Worm (Caenorhabditis elegans): ENCODE data around the gene prx-1.

Gene prx-1

DNA sequence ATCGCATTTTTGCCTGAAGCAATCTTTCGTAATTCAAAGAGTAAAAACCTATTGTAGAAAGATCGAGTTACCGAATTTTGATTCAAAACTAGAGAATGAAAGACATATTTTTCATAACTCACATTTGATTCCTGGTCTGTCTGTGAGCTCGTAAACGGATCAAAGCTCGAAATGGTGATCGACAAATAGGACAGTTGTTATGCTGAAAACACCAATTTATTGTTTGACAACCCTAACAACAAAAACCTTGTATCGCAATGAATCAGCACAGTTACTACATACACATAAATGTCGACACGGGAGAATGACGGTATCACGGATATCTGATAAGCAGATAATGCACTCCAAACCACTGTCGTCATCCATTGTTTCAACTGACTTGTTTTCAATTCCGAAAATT is 4.1 kb upstream of the prx-1 start:
- TF ChIP-seq lin-32 (GFP tag; optimal IDR thresholded peaks at IDR 0.05): no peak
- no peak for TF ChIP-seq hlh-1 (tag; optimal IDR thresholded peaks at IDR 0.05)
- no peak for TF ChIP-seq elt-3 (tag; optimal IDR thresholded peaks at IDR 0.05)
- TF ChIP-seq unc-39 (tag; optimal IDR thresholded peaks at IDR 0.05): no peak
- no peak for TF ChIP-seq ham-2 (GFP tag; optimal IDR thresholded peaks at IDR 0.05)
- no peak for TF ChIP-seq flh-1 (GFP tag; optimal IDR thresholded peaks at IDR 0.05)
- no peak for TF ChIP-seq unc-62 (GFP tag; optimal IDR thresholded peaks at IDR 0.05)
- no peak for TF ChIP-seq lsy-2 (tag; optimal IDR thresholded peaks at IDR 0.05)
- no peak for TF ChIP-seq mep-1 (tag; optimal IDR thresholded peaks at IDR 0.05)

DNA sequence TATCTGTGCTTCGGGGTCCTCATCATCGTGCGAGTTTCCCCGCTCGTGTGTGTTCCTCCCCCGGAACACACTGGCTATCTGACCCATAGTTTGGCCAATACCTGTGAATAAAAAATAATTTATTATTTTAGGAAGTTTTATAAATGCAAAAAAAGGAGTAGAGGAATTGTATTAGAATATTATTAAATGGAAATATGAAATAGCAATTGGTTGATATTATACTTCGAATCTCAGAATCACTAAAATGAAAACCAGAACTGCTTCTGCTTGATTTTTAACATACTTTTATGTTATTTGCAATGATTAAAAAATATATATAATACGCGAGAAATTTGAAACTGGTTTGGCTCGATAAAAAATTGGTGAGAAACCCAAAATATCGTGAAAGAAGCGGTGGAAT is 2.1 kb upstream of the prx-1 start, which contains the start of gene mgrn-1:
mgrn-1 (minus strand) TSS at position 101 of the 400 bp plus-strand sequence.
- no peak for TF ChIP-seq ces-1 (GFP tag; optimal IDR thresholded peaks at IDR 0.05)
- TF ChIP-seq ztf-11 (tag; optimal IDR thresholded peaks at IDR 0.05): no peak
- TF ChIP-seq flh-1 (GFP tag; optimal IDR thresholded peaks at IDR 0.05): no peak
- no peak for TF ChIP-seq lin-13 (tag; optimal IDR thresholded peaks at IDR 0.05)
- TF ChIP-seq blmp-1 (tag; optimal IDR thresholded peaks at IDR 0.05): no peak
- TF ChIP-seq mep-1 (tag; optimal IDR thresholded peaks at IDR 0.05): no peak
- TF ChIP-seq nhr-76 (tag; optimal IDR thresholded peaks at IDR 0.05): no peak
- no peak for TF ChIP-seq sem-2 (GFP tag; optimal IDR thresholded peaks at IDR 0.05)
- no peak for TF ChIP-seq ceh-39 (tag; optimal IDR thresholded peaks at IDR 0.05)
- TF ChIP-seq bed-3 (GFP tag; optimal IDR thresholded peaks at IDR 0.05): no peak
- TF ChIP-seq elt-1 (tag; optimal IDR thresholded peaks at IDR 0.05; ENCODE audit: borderline replicate concordance, insufficient read depth): no peak
- no peak for TF ChIP-seq mls-2 (tag; optimal IDR thresholded peaks at IDR 0.05)

DNA sequence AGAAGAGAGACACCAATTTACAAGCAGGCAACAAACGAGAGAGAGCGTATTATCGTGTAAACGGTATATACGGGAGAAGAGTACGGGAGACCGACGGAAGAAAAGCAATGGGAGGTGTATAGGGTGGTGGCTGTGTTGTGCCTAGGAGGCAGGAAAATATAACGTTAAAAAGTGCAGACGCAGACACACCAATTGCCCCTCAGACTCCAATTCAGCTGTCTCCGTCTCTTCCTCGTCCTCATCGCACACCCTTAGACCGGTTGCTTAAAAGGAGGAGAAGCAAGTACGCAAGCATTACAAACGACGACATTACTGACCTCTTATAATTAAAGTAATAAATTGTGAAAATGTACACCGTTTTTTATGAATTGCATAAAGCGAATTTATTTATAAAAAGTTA is 1.3 kb upstream of the prx-1 start:
- TF ChIP-seq mep-1 (tag; optimal IDR thresholded peaks at IDR 0.05): peak; percentile 86
- TF ChIP-seq sem-2 (GFP tag; optimal IDR thresholded peaks at IDR 0.05): no peak
- peak; percentile 90 for TF ChIP-seq ham-2 (GFP tag; optimal IDR thresholded peaks at IDR 0.05)
- TF ChIP-seq pha-4 (tag; optimal IDR thresholded peaks at IDR 0.05): peak; percentile 62
- TF ChIP-seq zip-8 (tag; optimal IDR thresholded peaks at IDR 0.05): no peak
- TF ChIP-seq hlh-1 (tag; optimal IDR thresholded peaks at IDR 0.05): peak; percentile 81
- peak; percentile 69 for TF ChIP-seq sptf-1 (tag; optimal IDR thresholded peaks at IDR 0.05)
- peak; percentile 98 for TF ChIP-seq unc-120 (tag; optimal IDR thresholded peaks at IDR 0.05; ENCODE audit: poor library complexity, severe bottlenecking)
- peak; percentile 80 for TF ChIP-seq mls-2 (tag; optimal IDR thresholded peaks at IDR 0.05)
- TF ChIP-seq ces-1 (GFP tag; optimal IDR thresholded peaks at IDR 0.05): peak; percentile 89
- TF ChIP-seq snpc-4 (tag; optimal IDR thresholded peaks at IDR 0.05): no peak
- TF ChIP-seq nhr-76 (tag; optimal IDR thresholded peaks at IDR 0.05): no peak
- TF ChIP-seq blmp-1 (tag; optimal IDR thresholded peaks at IDR 0.05): no peak
- TF ChIP-seq bed-3 (GFP tag; optimal IDR thresholded peaks at IDR 0.05): no peak
- peak; percentile 59 for TF ChIP-seq ztf-11 (tag; optimal IDR thresholded peaks at IDR 0.05)
- TF ChIP-seq cnd-1 (tag; optimal IDR thresholded peaks at IDR 0.05): peak; percentile 61
- no peak for TF ChIP-seq lin-32 (GFP tag; optimal IDR thresholded peaks at IDR 0.05)
- TF ChIP-seq drap-1 (GFP tag; optimal IDR thresholded peaks at IDR 0.05): peak; percentile 49
- peak; percentile 89 for TF ChIP-seq lsy-2 (tag; optimal IDR thresholded peaks at IDR 0.05)
- peak; percentile 38 for TF ChIP-seq mab-5 (tag; optimal IDR thresholded peaks at IDR 0.05)
- TF ChIP-seq ceh-83 (GFP tag; optimal IDR thresholded peaks at IDR 0.05): no peak
- TF ChIP-seq ceh-39 (tag; optimal IDR thresholded peaks at IDR 0.05): no peak
- TF ChIP-seq unc-62 (GFP tag; optimal IDR thresholded peaks at IDR 0.05): peak; percentile 49
- TF ChIP-seq lin-13 (tag; optimal IDR thresholded peaks at IDR 0.05): peak; percentile 93
- no peak for TF ChIP-seq nhr-12 (tag; optimal IDR thresholded peaks at IDR 0.05)
- no peak for TF ChIP-seq flh-1 (GFP tag; optimal IDR thresholded peaks at IDR 0.05)
- TF ChIP-seq ceh-43 (GFP tag; optimal IDR thresholded peaks at IDR 0.05): peak; percentile 66
- no peak for TF ChIP-seq tbx-8 (GFP tag; optimal IDR thresholded peaks at IDR 0.05)
- no peak for TF ChIP-seq nhr-28 (tag; optimal IDR thresholded peaks at IDR 0.05)
- no peak for TF ChIP-seq elt-3 (tag; optimal IDR thresholded peaks at IDR 0.05)
- TF ChIP-seq nhr-237 (tag; optimal IDR thresholded peaks at IDR 0.05): peak; percentile 81
- no peak for TF ChIP-seq unc-39 (tag; optimal IDR thresholded peaks at IDR 0.05)
- peak; percentile 46 for TF ChIP-seq M03D4.4 (tag; optimal IDR thresholded peaks at IDR 0.05)
- no peak for TF ChIP-seq nhr-2 (tag; optimal IDR thresholded peaks at IDR 0.05)
- TF ChIP-seq elt-1 (tag; optimal IDR thresholded peaks at IDR 0.05; ENCODE audit: borderline replicate concordance, insufficient read depth): peak; percentile 43

DNA sequence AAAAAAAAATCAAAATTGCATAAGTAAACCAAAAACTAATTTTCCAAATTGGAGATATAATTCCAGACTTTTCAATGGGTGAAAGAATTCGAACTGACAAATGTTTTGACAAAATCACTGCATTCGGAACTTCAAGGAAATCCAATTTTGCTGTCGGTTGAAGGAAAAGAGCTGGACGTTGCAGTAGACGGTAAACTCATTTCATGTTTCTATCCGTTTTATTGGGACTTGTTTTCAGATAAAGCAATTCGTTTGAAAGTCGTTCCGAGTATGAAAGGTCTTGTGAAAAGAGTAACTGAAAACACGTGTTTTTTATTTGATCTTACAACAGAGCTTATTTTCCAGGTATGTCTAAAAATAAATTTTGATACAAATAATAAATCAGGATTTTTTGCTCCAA is 2.4 kb downstream of the prx-1 start:
- TF ChIP-seq hlh-1 (tag; optimal IDR thresholded peaks at IDR 0.05) (no peak), ces-1 (GFP tag; optimal IDR thresholded peaks at IDR 0.05) (peak; percentile 15)

All from whole organism, mixed stage, embryonic.